Fruit fly (Drosophila melanogaster) whole organism, embryonic: Measurements from ENCODE around the gene CG10651.

Experiments
- ATbp ChIP-seq: fragments of 200-800 bp; sonication (Bioruptor generic); optimal IDR thresholded peaks from 2 replicates; lab custom pipeline; 2017; ENCODE audit warnings: missing biosample characterization, mild to moderate bottlenecking, missing genetic modification characterization, missing genetic modification reagents
- Blimp-1 ChIP-seq: fragments of 200-800 bp; sonication (Bioruptor generic); optimal IDR thresholded peaks from 3 replicates; lab custom pipeline; 2018; ENCODE audit warnings: missing biosample characterization, missing genetic modification characterization, mild to moderate bottlenecking, moderate library complexity, missing genetic modification reagents
- CG10321 ChIP-seq: fragments of 200-800 bp; sonication (Bioruptor generic); IDR thresholded peaks from 2 replicates; pipeline ENCODE4 v1.3.6; 2022; ENCODE audit warnings: missing biosample characterization, missing genetic modification characterization
- CG10366 ChIP-seq: fragments of 200-800 bp; sonication (Bioruptor generic); IDR thresholded peaks from 2 replicates; pipeline ENCODE4 v1.3.6; 2022; ENCODE audit warnings: missing biosample characterization, missing genetic modification characterization
- CG12744 ChIP-seq: fragments of 200-800 bp; sonication (Bioruptor generic); optimal IDR thresholded peaks from 2 replicates; lab custom pipeline; 2016; ENCODE audit warnings: missing biosample characterization, missing genetic modification characterization
- CG13296 ChIP-seq: fragments of 200-800 bp; sonication (Bioruptor generic); optimal IDR thresholded peaks from 3 replicates; lab custom pipeline; 2018; ENCODE audit warnings: missing biosample characterization, mild to moderate bottlenecking, missing genetic modification characterization
- CG14050 ChIP-seq: fragments of 200-800 bp; sonication (Bioruptor generic); IDR thresholded peaks from 3 replicates; pipeline ENCODE4 v1.3.6; 2022; ENCODE audit warnings: missing biosample characterization, missing genetic modification characterization
- CG14710 ChIP-seq: fragments of 200-800 bp; sonication (Bioruptor generic); optimal IDR thresholded peaks from 3 replicates; lab custom pipeline; 2019; ENCODE audit warnings: missing biosample characterization, mild to moderate bottlenecking, missing genetic modification characterization, moderate library complexity
- CG14860 ChIP-seq: fragments of 200-800 bp; sonication (Bioruptor generic); IDR thresholded peaks from 3 replicates; pipeline ENCODE4 v1.3.6; 2022; ENCODE audit warnings: missing biosample characterization, missing genetic modification characterization; ENCODE audit not compliant: partially characterized antibody
- CG15269 ChIP-seq: fragments of 200-800 bp; sonication (Bioruptor generic); optimal IDR thresholded peaks from 2 replicates; lab custom pipeline; 2018; ENCODE audit warnings: missing biosample characterization, mild to moderate bottlenecking, missing genetic modification characterization, moderate library complexity
- CG15696 ChIP-seq: fragments of 200-800 bp; sonication (Bioruptor generic); optimal IDR thresholded peaks from 2 replicates; lab custom pipeline; 2019; ENCODE audit warnings: missing biosample characterization, mild to moderate bottlenecking, missing genetic modification characterization, moderate library complexity
- CG2199 ChIP-seq: fragments of 200-800 bp; sonication (Bioruptor generic); IDR thresholded peaks from 3 replicates; pipeline ENCODE4 v1.3.6; 2022; ENCODE audit warnings: missing biosample characterization, missing genetic modification characterization
- CG2875 ChIP-seq: fragments of 200-800 bp; sonication (Bioruptor generic); optimal IDR thresholded peaks from 2 replicates; lab custom pipeline; 2017; ENCODE audit warnings: missing biosample characterization, mild to moderate bottlenecking, missing genetic modification characterization, missing genetic modification reagents
- CG2889 ChIP-seq: fragments of 200-800 bp; sonication (Bioruptor generic); IDR thresholded peaks from 3 replicates; pipeline ENCODE4 v1.3.6; 2022; ENCODE audit warnings: missing biosample characterization, missing genetic modification characterization
- CG31224 ChIP-seq: fragments of 200-800 bp; sonication (Bioruptor generic); IDR thresholded peaks from 2 replicates; pipeline ENCODE4 v1.3.6; 2022; ENCODE audit warnings: missing biosample characterization, missing genetic modification characterization
- CG3407 ChIP-seq: fragments of 200-800 bp; sonication (Bioruptor generic); optimal IDR thresholded peaks from 2 replicates; lab custom pipeline; 2018; ENCODE audit warnings: missing biosample characterization, mild to moderate bottlenecking, missing genetic modification characterization
- CG34376 ChIP-seq: fragments of 200-800 bp; sonication (Bioruptor generic); optimal IDR thresholded peaks from 2 replicates; lab custom pipeline; 2018; ENCODE audit warnings: missing biosample characterization, mild to moderate bottlenecking, missing genetic modification characterization
- CG4328 ChIP-seq: fragments of 200-800 bp; sonication (Bioruptor generic); optimal IDR thresholded peaks from 3 replicates; lab custom pipeline; 2017; ENCODE audit warnings: missing biosample characterization, missing genetic modification reagents, missing genetic modification characterization
- CG4730 ChIP-seq: fragments of 200-800 bp; sonication (Bioruptor generic); IDR thresholded peaks from 2 replicates; pipeline ENCODE4 v1.3.6; 2022; ENCODE audit warnings: missing biosample characterization, missing genetic modification characterization
- CG6175 ChIP-seq: fragments of 200-800 bp; sonication (Bioruptor generic); IDR thresholded peaks from 3 replicates; pipeline ENCODE4 v1.3.6; 2022; ENCODE audit warnings: missing biosample characterization, missing genetic modification characterization
- CG8478 ChIP-seq: fragments of >200 bp; optimal IDR thresholded peaks from 2 replicates; lab custom pipeline; 2018
- CG9609 ChIP-seq: fragments of 200-800 bp; sonication (Bioruptor generic); optimal IDR thresholded peaks from 3 replicates; lab custom pipeline; 2016; ENCODE audit warnings: missing biosample characterization, missing genetic modification characterization
- Dbx ChIP-seq: fragments of 200-800 bp; sonication (Bioruptor generic); IDR thresholded peaks from 3 replicates; pipeline ENCODE4 v1.3.6; 2022; ENCODE audit warnings: missing biosample characterization, missing genetic modification characterization
- ERR ChIP-seq: fragments of 200-800 bp; sonication (Bioruptor generic); optimal IDR thresholded peaks from 2 replicates; lab custom pipeline; 2016; ENCODE audit warnings: missing biosample characterization, missing genetic modification characterization
- H2.0 ChIP-seq: fragments of 200-800 bp; sonication (Bioruptor generic); IDR thresholded peaks from 2 replicates; pipeline ENCODE4 v1.3.6; 2022; ENCODE audit warnings: missing biosample characterization, missing genetic modification characterization
- Hr39 ChIP-seq: fragments of >200 bp; optimal IDR thresholded peaks from 2 replicates; lab custom pipeline; 2017
- NC2β ChIP-seq: fragments of 200-800 bp; sonication (Bioruptor generic); optimal IDR thresholded peaks from 2 replicates; lab custom pipeline; 2016; ENCODE audit warnings: missing biosample characterization, missing genetic modification characterization
- Optix ChIP-seq: fragments of 200-800 bp; sonication (Bioruptor generic); IDR thresholded peaks from 3 replicates; pipeline ENCODE4 v1.3.6; 2022; ENCODE audit warnings: missing biosample characterization, missing genetic modification characterization
- PHDP ChIP-seq: fragments of 200-800 bp; sonication (Bioruptor generic); optimal IDR thresholded peaks from 3 replicates; lab custom pipeline; 2018; ENCODE audit warnings: missing biosample characterization, mild to moderate bottlenecking, missing genetic modification characterization, moderate library complexity
- Stat92E ChIP-seq, 3 experiments: fragments of >200 bp in 2 of 3; fragments of 200-800 bp in 1 of 3; sonication (Bioruptor generic) in 1 of 3; optimal IDR thresholded peaks; 2 replicates each; lab custom pipeline; 2017 to 2019; ENCODE audit warnings: missing biosample characterization in 3 of 3, missing genetic modification characterization in 3 of 3, mild to moderate bottlenecking in 1 of 3, moderate library complexity in 1 of 3
- aop ChIP-seq: fragments of 200-800 bp; sonication (Bioruptor generic); IDR thresholded peaks from 2 replicates; pipeline ENCODE4 v1.3.6; 2022; ENCODE audit warnings: missing biosample characterization, missing genetic modification characterization
- chn ChIP-seq: fragments of 200-800 bp; sonication (Bioruptor generic); optimal IDR thresholded peaks from 2 replicates; lab custom pipeline; 2016; ENCODE audit warnings: missing biosample characterization, missing genetic modification characterization
- crc ChIP-seq: fragments of 200-800 bp; sonication (Bioruptor generic); optimal IDR thresholded peaks from 2 replicates; lab custom pipeline; 2016; ENCODE audit warnings: missing biosample characterization, missing genetic modification characterization
- danr ChIP-seq: fragments of 200-800 bp; sonication (Bioruptor generic); IDR thresholded peaks from 2 replicates; pipeline ENCODE4 v1.3.6; 2022; ENCODE audit warnings: missing biosample characterization, missing genetic modification characterization
- en ChIP-seq: fragments of 200-800 bp; sonication (Bioruptor generic); optimal IDR thresholded peaks from 2 replicates; lab custom pipeline; 2016; ENCODE audit warnings: missing biosample characterization, missing genetic modification characterization
- eve ChIP-seq, 2 experiments: fragments of >200 bp; optimal IDR thresholded peaks; 2 replicates each; lab custom pipeline; 2017; ENCODE audit warnings: missing biosample characterization in 2 of 2, missing genetic modification characterization in 2 of 2
- fd96Cb ChIP-seq: fragments of 200-800 bp; sonication (Bioruptor generic); optimal IDR thresholded peaks from 2 replicates; lab custom pipeline; 2018; ENCODE audit warnings: missing biosample characterization, mild to moderate bottlenecking, missing genetic modification characterization, moderate library complexity
- gcm2 ChIP-seq: fragments of 200-800 bp; sonication (Bioruptor generic); optimal IDR thresholded peaks from 2 replicates; lab custom pipeline; 2016; ENCODE audit warnings: missing biosample characterization, missing genetic modification characterization
- grn ChIP-seq: fragments of 200-800 bp; sonication (Bioruptor generic); optimal IDR thresholded peaks from 3 replicates; lab custom pipeline; 2017; ENCODE audit warnings: missing biosample characterization, missing genetic modification characterization
- gsb ChIP-seq: fragments of 200-800 bp; sonication (Bioruptor generic); IDR thresholded peaks from 2 replicates; pipeline ENCODE4 v1.3.6; 2022; ENCODE audit warnings: missing biosample characterization, missing genetic modification characterization
- her ChIP-seq: fragments of 200-800 bp; sonication (Bioruptor generic); optimal IDR thresholded peaks from 2 replicates; lab custom pipeline; 2016; ENCODE audit warnings: missing biosample characterization, missing genetic modification characterization
- kay ChIP-seq: fragments of 200-800 bp; sonication (Bioruptor generic); optimal IDR thresholded peaks from 2 replicates; lab custom pipeline; 2016; ENCODE audit warnings: missing biosample characterization, missing genetic modification characterization
- klu ChIP-seq: fragments of 200-800 bp; sonication (Bioruptor generic); IDR thresholded peaks from 2 replicates; pipeline ENCODE4 v1.3.6; 2022; ENCODE audit warnings: missing biosample characterization, missing genetic modification characterization
- kni ChIP-seq: fragments of 200-800 bp; sonication (Bioruptor generic); optimal IDR thresholded peaks from 3 replicates; lab custom pipeline; 2017; ENCODE audit warnings: mild to moderate bottlenecking, missing biosample characterization, missing genetic modification reagents, missing genetic modification characterization
- nom ChIP-seq: fragments of 200-800 bp; sonication (Bioruptor generic); optimal IDR thresholded peaks from 2 replicates; lab custom pipeline; 2017; ENCODE audit warnings: missing biosample characterization, missing genetic modification characterization, mild to moderate bottlenecking, moderate library complexity, missing genetic modification reagents
- pb ChIP-seq: fragments of 200-800 bp; sonication (Bioruptor generic); optimal IDR thresholded peaks from 3 replicates; lab custom pipeline; 2016; ENCODE audit warnings: missing biosample characterization, missing genetic modification characterization
- pros ChIP-seq: fragments of 200-800 bp; sonication (Bioruptor generic); optimal IDR thresholded peaks from 3 replicates; lab custom pipeline; 2019; ENCODE audit warnings: missing biosample characterization, mild to moderate bottlenecking, missing genetic modification characterization, moderate library complexity
- rib ChIP-seq: fragments of 200-800 bp; sonication (Bioruptor generic); IDR thresholded peaks from 2 replicates; pipeline ENCODE4 v1.3.6; 2022; ENCODE audit warnings: missing biosample characterization, missing genetic modification characterization
- scrt ChIP-seq: fragments of 200-800 bp; sonication (Bioruptor generic); optimal IDR thresholded peaks from 2 replicates; lab custom pipeline; 2018; ENCODE audit warnings: missing biosample characterization, mild to moderate bottlenecking, missing genetic modification characterization, moderate library complexity
- sd ChIP-seq: fragments of 200-800 bp; sonication (Bioruptor generic); optimal IDR thresholded peaks from 3 replicates; lab custom pipeline; 2018; ENCODE audit warnings: missing biosample characterization, mild to moderate bottlenecking, missing genetic modification characterization, moderate library complexity
- tap ChIP-seq: fragments of 200-800 bp; optimal IDR thresholded peaks from 3 replicates; lab custom pipeline; 2019; ENCODE audit warnings: missing biosample characterization, mild to moderate bottlenecking, missing genetic modification characterization, moderate library complexity
- yki ChIP-seq: fragments of >200 bp; optimal IDR thresholded peaks from 3 replicates; lab custom pipeline; 2018
- z ChIP-seq: fragments of 200-800 bp; sonication (Bioruptor generic); IDR thresholded peaks from 3 replicates; pipeline ENCODE4 v1.3.6; 2022; ENCODE audit warnings: missing biosample characterization, missing genetic modification characterization

Gene CG10651

DNA sequence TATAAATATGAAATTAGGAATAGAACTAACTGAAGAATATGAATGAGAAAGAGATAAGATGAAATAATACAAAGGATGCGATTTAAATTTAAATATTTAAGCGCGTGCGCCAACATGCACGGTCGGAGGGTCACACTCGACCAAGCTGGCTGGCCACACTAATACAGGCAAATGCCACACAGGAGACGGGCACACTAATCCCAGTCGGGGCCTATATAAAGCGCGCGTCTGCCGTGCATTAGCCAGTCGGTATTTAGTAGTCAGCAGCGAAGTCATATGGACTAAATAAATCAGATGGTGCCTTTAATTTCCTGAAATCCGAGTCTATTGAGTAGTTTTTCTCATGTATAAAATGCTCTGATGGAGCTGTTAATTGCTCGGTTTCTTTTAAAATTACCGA is 13.6 kb upstream of the CG10651 start (continued):
- TF ChIP-seq Blimp-1 (GFP tag; lab: Kevin White, UChicago) (no peak), CG9609 (GFP tag; lab: Kevin White, UChicago) (no peak), NC2β (GFP tag; lab: Kevin White, UChicago) (peak; percentile 59), CG4328 (GFP tag; lab: Kevin White, UChicago) (no peak), kay (GFP tag; lab: Kevin White, UChicago) (no peak), CG15269 (tag; lab: Kevin White, UChicago) (no peak), CG2889 (no peak), CG15696 (tag; lab: Kevin White, UChicago) (no peak), chn (no peak), her (GFP tag; lab: Kevin White, UChicago) (no peak), aop (GFP tag; lab: Robert Waterston, UW) (no peak), CG3407 (no peak), CG14050 (GFP tag; lab: Robert Waterston, UW) (no peak), CG10321 (GFP tag; lab: Robert Waterston, UW) (no peak), rib (GFP tag; lab: Robert Waterston, UW) (no peak), CG2199 (peak; percentile 95), gsb (no peak), Stat92E (GFP tag; optimal IDR thresholded peaks at IDR 0.05; lab: Kevin White, UChicago) (no peak), ERR (GFP tag; lab: Kevin White, UChicago) (no peak), pros (GFP tag; lab: Kevin White, UChicago) (no peak), CG2875 (GFP tag; lab: Kevin White, UChicago) (no peak), PHDP (no peak), pb (GFP tag; lab: Kevin White, UChicago) (peak; percentile 1), grn (GFP tag; lab: Kevin White, UChicago) (no peak), CG4730 (GFP tag; lab: Robert Waterston, UW) (peak; percentile 21; the same call in 1 of the 2 replicates), CG10366 (GFP tag; lab: Robert Waterston, UW) (no peak; the same call in 1 of the 2 replicates), fd96Cb (tag; lab: Kevin White, UChicago) (no peak), gcm2 (GFP tag; lab: Kevin White, UChicago) (no peak), sd (tag; lab: Kevin White, UChicago) (no peak), CG13296 (GFP tag; lab: Kevin White, UChicago) (no peak), CG8478 (no peak), danr (GFP tag; lab: Robert Waterston, UW) (no peak), CG31224 (GFP tag; lab: Robert Waterston, UW) (no peak), CG12744 (GFP tag; lab: Kevin White, UChicago) (no peak), Optix (GFP tag; lab: Robert Waterston, UW) (peak; percentile 7; the same call in 1 of the 3 replicates), yki (lab: Kevin White, UChicago) (no peak), Dbx (GFP tag; lab: Robert Waterston, UW) (peak; percentile 47; the same call in 2 of the 3 replicates), en (no peak), z (GFP tag; lab: Robert Waterston, UW) (no peak), Hr39 (lab: Kevin White, UChicago) (no peak), kni (no peak), CG6175 (GFP tag; lab: Robert Waterston, UW) (no peak), CG34376 (GFP tag; lab: Kevin White, UChicago) (no peak), eve (GFP tag; optimal IDR thresholded peaks at IDR 0.05; lab: Kevin White, UChicago) (no peak), ATbp (GFP tag; lab: Kevin White, UChicago) (no peak), tap (tag; lab: Kevin White, UChicago) (no peak), H2.0 (GFP tag; lab: Robert Waterston, UW) (peak; percentile 4; the same call in 1 of the 2 replicates), CG14860 (GFP tag; lab: Robert Waterston, UW) (peak; percentile 8; the same call in 1 of the 3 replicates), crc (GFP tag; lab: Kevin White, UChicago) (no peak), scrt (GFP tag; lab: Kevin White, UChicago) (no peak), klu (GFP tag; lab: Robert Waterston, UW) (no peak), CG14710 (tag; lab: Kevin White, UChicago) (peak; percentile 60), nom (GFP tag; lab: Kevin White, UChicago) (peak; percentile 15)
